Worm (Caenorhabditis elegans) whole organism, L4/young adult: Measurements from ENCODE around the gene D2062.13.

Experiments
- W03F9.2 ChIP-seq: fragments of 150-350 bp; optimal IDR thresholded peaks from 2 replicates; lab custom pipeline; 2014; ENCODE audit warnings: missing biosample characterization, missing genetic modification characterization
- him-1 ChIP-seq: sonication (generic microtip); optimal IDR thresholded peaks from 2 replicates; lab custom pipeline; 2016; ENCODE audit warnings: missing genotype, missing genetic modification reagents, missing genetic modification characterization, missing compliant biosample characterization

- TF ChIP-seq W03F9.2 (tag; lab: Kevin White, UChicago) (no peak), him-1 (tag; lab: Kevin White, UChicago) (no peak)
Measured at ce11 chrII:2586861-2587554, 25.4 kb upstream of the D2062.13 start, which contains the start of the genes F33H12.7 and sri-39.
